Fruit fly (Drosophila melanogaster) whole organism, embryonic: ENCODE data around the gene CG31777.

Experiments used
- Ada2b ChIP-seq: fragments of 200-800 bp; sonication (Bioruptor generic); IDR thresholded peaks from 2 replicates; pipeline ENCODE4 v1.3.6; 2022; ENCODE audit warnings: missing biosample characterization, missing genetic modification characterization
- Atf6 ChIP-seq: fragments of 200-800 bp; sonication (Bioruptor generic); IDR thresholded peaks from 2 replicates; pipeline ENCODE4 v1.3.6; 2022; ENCODE audit warnings: missing biosample characterization, missing genetic modification characterization
- Blimp-1 ChIP-seq: fragments of 200-800 bp; sonication (Bioruptor generic); optimal IDR thresholded peaks from 3 replicates; lab custom pipeline; 2018; ENCODE audit warnings: missing biosample characterization, missing genetic modification characterization, mild to moderate bottlenecking, moderate library complexity, missing genetic modification reagents
- CG10147 ChIP-seq: fragments of 200-800 bp; sonication (Bioruptor generic); optimal IDR thresholded peaks from 2 replicates; lab custom pipeline; 2019; ENCODE audit warnings: missing biosample characterization, mild to moderate bottlenecking, missing genetic modification characterization, moderate library complexity
- CG10565 ChIP-seq: fragments of 200-800 bp; sonication (Bioruptor generic); optimal IDR thresholded peaks from 3 replicates; lab custom pipeline; 2016; ENCODE audit warnings: missing biosample characterization, mild to moderate bottlenecking, missing genetic modification characterization
- CG10654 ChIP-seq: fragments of 200-800 bp; sonication (Bioruptor generic); optimal IDR thresholded peaks from 2 replicates; lab custom pipeline; 2016; ENCODE audit warnings: missing biosample characterization, missing genetic modification characterization
- CG17328 ChIP-seq: fragments of 200-800 bp; sonication (Bioruptor generic); IDR thresholded peaks from 2 replicates; pipeline ENCODE4 v1.3.6; 2022; ENCODE audit warnings: missing biosample characterization, missing genetic modification characterization
- CG31441 ChIP-seq: fragments of 200-800 bp; sonication (Bioruptor generic); IDR thresholded peaks from 2 replicates; pipeline ENCODE4 v1.3.6; 2022; ENCODE audit warnings: missing biosample characterization, missing genetic modification characterization
- CG4424 ChIP-seq: fragments of 200-800 bp; sonication (Bioruptor generic); optimal IDR thresholded peaks from 3 replicates; lab custom pipeline; 2016; ENCODE audit warnings: missing biosample characterization, missing genetic modification characterization
- CG4854 ChIP-seq: fragments of 200-800 bp; sonication (Bioruptor generic); optimal IDR thresholded peaks from 2 replicates; lab custom pipeline; 2016; ENCODE audit warnings: missing biosample characterization, missing genetic modification characterization, inconsistent platforms
- CG6654 ChIP-seq: fragments of 200-800 bp; sonication (Bioruptor generic); optimal IDR thresholded peaks from 2 replicates; lab custom pipeline; 2017; ENCODE audit warnings: missing biosample characterization, mild to moderate bottlenecking, missing genetic modification characterization
- CG7357 ChIP-seq: fragments of 200-800 bp; sonication (Bioruptor generic); IDR thresholded peaks from 3 replicates; pipeline ENCODE4 v1.3.6; 2022; ENCODE audit warnings: missing biosample characterization, missing genetic modification characterization
- CG7745 ChIP-seq: fragments of 200-800 bp; sonication (Bioruptor generic); optimal IDR thresholded peaks from 2 replicates; lab custom pipeline; 2018; ENCODE audit warnings: missing biosample characterization, mild to moderate bottlenecking, missing genetic modification characterization, moderate library complexity
- CG8924 ChIP-seq: fragments of 200-800 bp; optimal IDR thresholded peaks from 3 replicates; lab custom pipeline; 2019; ENCODE audit warnings: missing biosample characterization, mild to moderate bottlenecking, missing genetic modification characterization, moderate library complexity
- Dip2 ChIP-seq: fragments of 200-800 bp; sonication (Bioruptor generic); IDR thresholded peaks from 2 replicates; pipeline ENCODE4 v1.3.6; 2022; ENCODE audit warnings: missing biosample characterization, missing genetic modification characterization
- Eip74EF ChIP-seq, 2 experiments: fragments of 200-800 bp in 1 of 2; fragments of >200 bp in 1 of 2; sonication (Bioruptor generic) in 1 of 2; optimal IDR thresholded peaks; 2 replicates each; lab custom pipeline; 2017 to 2019; ENCODE audit warnings: missing biosample characterization in 2 of 2, missing genetic modification characterization in 2 of 2, mild to moderate bottlenecking in 1 of 2, moderate library complexity in 1 of 2
- H15 ChIP-seq: fragments of 200-800 bp; sonication (Bioruptor generic); IDR thresholded peaks from 3 replicates; pipeline ENCODE4 v1.3.6; 2022; ENCODE audit warnings: missing biosample characterization, missing genetic modification characterization
- Hr51 ChIP-seq, 2 experiments: fragments of 200-800 bp; sonication (Bioruptor generic); optimal IDR thresholded peaks; 2 replicates in 1 of 2; 3 replicates in 1 of 2; lab custom pipeline; 2016 to 2018; ENCODE audit warnings: missing biosample characterization in 2 of 2, missing genetic modification characterization in 2 of 2, mild to moderate bottlenecking in 1 of 2, moderate library complexity in 1 of 2
- Lim3 ChIP-seq: fragments of 200-800 bp; sonication (Bioruptor generic); IDR thresholded peaks from 2 replicates; pipeline ENCODE4 v1.3.6; 2022; ENCODE audit warnings: missing biosample characterization, missing genetic modification characterization
- Lpt ChIP-seq: fragments of >200 bp; optimal IDR thresholded peaks from 2 replicates; lab custom pipeline; 2018; ENCODE audit warnings: missing biosample characterization, missing genetic modification characterization
- MBD-R2 ChIP-seq: fragments of 200-800 bp; sonication (Bioruptor generic); IDR thresholded peaks from 2 replicates; pipeline ENCODE4 v1.3.6; 2022; ENCODE audit warnings: missing biosample characterization, missing genetic modification characterization
- Mad ChIP-seq: fragments of 200-800 bp; sonication (Bioruptor generic); optimal IDR thresholded peaks from 2 replicates; lab custom pipeline; 2016; ENCODE audit warnings: missing biosample characterization, missing genetic modification characterization
- Med ChIP-seq: fragments of 200-800 bp; sonication (Bioruptor generic); peaks from one replicate; lab custom pipeline; 2016; ENCODE audit warnings: missing biosample characterization, missing genetic modification characterization, mild to moderate bottlenecking, inconsistent platforms, moderate library complexity
- Nf-YA ChIP-seq: fragments of 200-800 bp; sonication (Bioruptor generic); IDR thresholded peaks from 2 replicates; pipeline ENCODE4 v1.3.6; 2022; ENCODE audit warnings: missing biosample characterization, missing genetic modification characterization
- Oli ChIP-seq: fragments of 200-800 bp; sonication (Bioruptor generic); optimal IDR thresholded peaks from 2 replicates; lab custom pipeline; 2018; ENCODE audit warnings: missing biosample characterization, mild to moderate bottlenecking, missing genetic modification characterization, moderate library complexity
- Ravus ChIP-seq: fragments of 200-800 bp; sonication (Bioruptor generic); IDR thresholded peaks from 2 replicates; pipeline ENCODE4 v1.3.6; 2022; ENCODE audit warnings: missing biosample characterization, missing genetic modification characterization
- Side ChIP-seq: fragments of 200-800 bp; sonication (Bioruptor generic); optimal IDR thresholded peaks from 2 replicates; lab custom pipeline; 2016; ENCODE audit warnings: missing biosample characterization, missing genetic modification characterization
- Stat92E ChIP-seq, 3 experiments: fragments of >200 bp in 2 of 3; fragments of 200-800 bp in 1 of 3; sonication (Bioruptor generic) in 1 of 3; optimal IDR thresholded peaks; 2 replicates each; lab custom pipeline; 2017 to 2019; ENCODE audit warnings: missing biosample characterization in 3 of 3, missing genetic modification characterization in 3 of 3, mild to moderate bottlenecking in 1 of 3, moderate library complexity in 1 of 3
- Trl ChIP-seq, 3 experiments: fragments of >200 bp in 2 of 3; fragments of 200-800 bp in 1 of 3; sonication (Bioruptor generic) in 1 of 3; optimal IDR thresholded peaks; 2 replicates in 1 of 3; 3 replicates in 2 of 3; lab custom pipeline; 2016 to 2017; ENCODE audit warnings: missing biosample characterization in 1 of 3, missing genetic modification characterization in 1 of 3
- Xbp1 ChIP-seq: fragments of 200-800 bp; sonication (Bioruptor generic); optimal IDR thresholded peaks from 3 replicates; lab custom pipeline; 2016; ENCODE audit warnings: missing biosample characterization, mild to moderate bottlenecking, missing genetic modification characterization
- al ChIP-seq: fragments of 200-800 bp; sonication (Bioruptor generic); IDR thresholded peaks from 2 replicates; pipeline ENCODE4 v1.3.6; 2022; ENCODE audit warnings: missing biosample characterization, missing genetic modification characterization
- az2 ChIP-seq: fragments of 200-800 bp; sonication (Bioruptor generic); optimal IDR thresholded peaks from 3 replicates; lab custom pipeline; 2016; ENCODE audit warnings: missing biosample characterization, missing genetic modification characterization
- bab2 ChIP-seq: fragments of 200-800 bp; sonication (Bioruptor generic); optimal IDR thresholded peaks from 2 replicates; lab custom pipeline; 2016; ENCODE audit warnings: missing biosample characterization, missing genetic modification characterization
- crol ChIP-seq: fragments of 200-800 bp; sonication (Bioruptor generic); IDR thresholded peaks from 2 replicates; pipeline ENCODE4 v1.3.6; 2022; ENCODE audit warnings: missing biosample characterization, missing genetic modification characterization
- disco-r ChIP-seq: fragments of 200-800 bp; sonication (Bioruptor generic); optimal IDR thresholded peaks from 2 replicates; lab custom pipeline; 2016; ENCODE audit warnings: missing biosample characterization, missing genetic modification characterization
- dysf ChIP-seq: fragments of 200-800 bp; sonication (Bioruptor generic); IDR thresholded peaks from 3 replicates; pipeline ENCODE4 v1.3.6; 2022; ENCODE audit warnings: missing biosample characterization, missing genetic modification characterization
- ems ChIP-seq: fragments of 200-800 bp; sonication (Bioruptor generic); optimal IDR thresholded peaks from 3 replicates; lab custom pipeline; 2016; ENCODE audit warnings: missing biosample characterization, missing genetic modification characterization
- knrl ChIP-seq: fragments of 200-800 bp; sonication (Bioruptor generic); IDR thresholded peaks from 3 replicates; pipeline ENCODE4 v1.3.6; 2022; ENCODE audit warnings: missing biosample characterization, missing genetic modification characterization; ENCODE audit not compliant: partially characterized antibody
- lilli ChIP-seq: fragments of 200-800 bp; sonication (Bioruptor generic); optimal IDR thresholded peaks from 3 replicates; lab custom pipeline; 2016; ENCODE audit warnings: missing biosample characterization, missing genetic modification characterization
- odd ChIP-seq: fragments of 200-800 bp; sonication (Bioruptor generic); optimal IDR thresholded peaks from 2 replicates; lab custom pipeline; 2017; ENCODE audit warnings: missing biosample characterization, mild to moderate bottlenecking, missing genetic modification characterization
- ro ChIP-seq: fragments of 200-800 bp; sonication (Bioruptor generic); IDR thresholded peaks from 2 replicates; pipeline ENCODE4 v1.3.6; 2022; ENCODE audit warnings: missing biosample characterization, missing genetic modification characterization
- sc ChIP-seq, 3 experiments: fragments of >200 bp in 2 of 3; fragments of 200-800 bp in 1 of 3; sonication (Bioruptor generic) in 1 of 3; optimal IDR thresholded peaks; 2 replicates in 2 of 3; 3 replicates in 1 of 3; lab custom pipeline; 2017; ENCODE audit warnings: mild to moderate bottlenecking in 1 of 3, missing biosample characterization in 1 of 3, missing genetic modification characterization in 1 of 3, missing genetic modification reagents in 1 of 3
- sd ChIP-seq: fragments of 200-800 bp; sonication (Bioruptor generic); optimal IDR thresholded peaks from 3 replicates; lab custom pipeline; 2018; ENCODE audit warnings: missing biosample characterization, mild to moderate bottlenecking, missing genetic modification characterization, moderate library complexity
- tin ChIP-seq: fragments of 200-800 bp; sonication (Bioruptor generic); optimal IDR thresholded peaks from 3 replicates; lab custom pipeline; 2016; ENCODE audit warnings: missing biosample characterization, missing genetic modification characterization
- unpg ChIP-seq: fragments of 200-800 bp; sonication (Bioruptor generic); optimal IDR thresholded peaks from 3 replicates; lab custom pipeline; 2018; ENCODE audit warnings: missing biosample characterization, mild to moderate bottlenecking, missing genetic modification characterization, moderate library complexity
- vfl ChIP-seq: fragments of 200-800 bp; sonication (Bioruptor generic); optimal IDR thresholded peaks from 2 replicates; lab custom pipeline; 2016; ENCODE audit warnings: missing biosample characterization, missing genetic modification characterization
- vnd ChIP-seq: fragments of 200-800 bp; sonication (Bioruptor generic); IDR thresholded peaks from 3 replicates; pipeline ENCODE4 v1.3.6; 2022; ENCODE audit warnings: missing biosample characterization, missing genetic modification characterization; ENCODE audit not compliant: partially characterized antibody
- wor ChIP-seq: fragments of 200-800 bp; sonication (Bioruptor generic); IDR thresholded peaks from 2 replicates; pipeline ENCODE4 v1.3.6; 2022; ENCODE audit warnings: missing biosample characterization, missing genetic modification characterization

CG31777 gene

dm6 chr2L:3657349-3658142 lies 49.3 kb downstream of the CG31777 start (continued):
- TF ChIP-seq Lim3 (no peak), CG10654 (GFP tag; lab: Kevin White, UChicago) (peak; percentile 55), Atf6 (no peak), Blimp-1 (GFP tag; lab: Kevin White, UChicago) (peak; percentile 55), Med (GFP tag; lab: Kevin White, UChicago) (peak; percentile 96), Lpt (GFP tag; lab: Kevin White, UChicago) (no peak), ro (GFP tag; lab: Robert Waterston, UW) (no peak), knrl (peak; percentile 80), Oli (tag; lab: Kevin White, UChicago) (no peak), vnd (GFP tag; lab: Robert Waterston, UW) (no peak), Ravus (GFP tag; lab: Robert Waterston, UW) (no peak), Ada2b (no peak), wor (no peak), CG7745 (tag; lab: Kevin White, UChicago) (peak; percentile 63), CG7357 (GFP tag; lab: Robert Waterston, UW) (no peak), CG31441 (GFP tag; lab: Robert Waterston, UW) (peak; percentile 8; the same call in 1 of the 2 replicates), odd (GFP tag; lab: Kevin White, UChicago) (no peak), bab2 (peak; percentile 66), CG10147 (GFP tag; lab: Kevin White, UChicago) (peak; percentile 30), CG4424 (GFP tag; lab: Kevin White, UChicago) (peak; percentile 66), az2 (GFP tag; lab: Kevin White, UChicago) (peak; percentile 62), CG17328 (GFP tag; lab: Robert Waterston, UW) (peak; percentile 51; the same call in 1 of the 2 replicates), Hr51 (GFP tag; optimal IDR thresholded peaks at IDR 0.05; lab: Kevin White, UChicago) (peak in 1 of 2 experiments; percentile 19), dysf (GFP tag; lab: Robert Waterston, UW) (peak; percentile 3; the same call in 1 of the 3 replicates), Mad (GFP tag; lab: Kevin White, UChicago) (no peak), unpg (GFP tag; lab: Kevin White, UChicago) (peak; percentile 40), CG10565 (GFP tag; lab: Kevin White, UChicago) (no peak), Stat92E (GFP tag; optimal IDR thresholded peaks at IDR 0.05; lab: Kevin White, UChicago) (peak in 1 of 3 experiments; percentile 50), sc (optimal IDR thresholded peaks at IDR 0.05; lab: Kevin White, UChicago) (no peak), sc (GFP tag; optimal IDR thresholded peaks at IDR 0.05; lab: Kevin White, UChicago) (no peak), CG4854 (peak; percentile 67), vfl (peak; percentile 21), Trl (optimal IDR thresholded peaks at IDR 0.05; lab: Kevin White, UChicago) (peak; percentile 48 to 60), Trl (GFP tag; optimal IDR thresholded peaks at IDR 0.05; lab: Kevin White, UChicago) (peak; percentile 74), Dip2 (GFP tag; lab: Robert Waterston, UW) (peak; percentile 36; the same call in 1 of the 2 replicates), Eip74EF (GFP tag; optimal IDR thresholded peaks at IDR 0.05; lab: Kevin White, UChicago) (no peak), Xbp1 (GFP tag; lab: Kevin White, UChicago) (peak; percentile 77), H15 (peak; percentile 35; the same call in 1 of the 3 replicates), lilli (GFP tag; lab: Kevin White, UChicago) (peak; percentile 32), MBD-R2 (GFP tag; lab: Robert Waterston, UW) (no peak), Side (peak; percentile 76), al (GFP tag; lab: Robert Waterston, UW) (0 out of 2 replicates have a peak, but pooled peaks have one; percentile 3), sd (peak; percentile 84), CG8924 (tag; lab: Kevin White, UChicago) (peak; percentile 7), CG6654 (GFP tag; lab: Kevin White, UChicago) (no peak), ems (GFP tag; lab: Kevin White, UChicago) (no peak), crol (GFP tag; lab: Robert Waterston, UW) (peak; percentile 84), disco-r (GFP tag; lab: Kevin White, UChicago) (peak; percentile 10), tin (peak; percentile 55), Nf-YA (no peak)
